Fruit fly (Drosophila melanogaster): ENCODE results near the gene CG15812.

Gene CG15812

dm6 chr3L:3159309-3160194 lies at the start of gene CG15812, which contains the start of gene ND-30:
CG15812 (plus strand) TSS chr3L:3159991.
ND-30 (minus strand) TSS chr3L:3159578.
- TF ChIP-seq CG17801 (GFP tag; optimal IDR thresholded peaks at IDR 0.05; ENCODE audit: partially characterized antibody): no peak

dm6 chr3L:3111127-3111526 lies 48.7 kb upstream of the CG15812 start, which contains the start of gene CG45066:
CG45066 (minus strand) TSS chr3L:3111227.
- no peak for TF ChIP-seq CG17801 (GFP tag; optimal IDR thresholded peaks at IDR 0.05; ENCODE audit: partially characterized antibody)

dm6 chr3L:3114367-3114766 lies 45.4 kb upstream of the CG15812 start, which contains the start of gene CG45067:
CG45067 (minus strand) TSS chr3L:3114467.
- TF ChIP-seq CG17801 (GFP tag; optimal IDR thresholded peaks at IDR 0.05; ENCODE audit: partially characterized antibody): no peak

- no peak for TF ChIP-seq CG17801 (GFP tag; optimal IDR thresholded peaks at IDR 0.05; ENCODE audit: partially characterized antibody)
These were observed 37.9 kb upstream of the CG15812 start for dm6 chr3L:3121769-3122432.

- TF ChIP-seq CG17801 (GFP tag; optimal IDR thresholded peaks at IDR 0.05; ENCODE audit: partially characterized antibody): no peak
These were observed 37.0 kb upstream of the CG15812 start for dm6 chr3L:3122688-3123316.

dm6 chr3L:3124519-3124918 lies 35.3 kb upstream of the CG15812 start:
- no peak for TF ChIP-seq CG17801 (GFP tag; optimal IDR thresholded peaks at IDR 0.05; ENCODE audit: partially characterized antibody)

- no peak for TF ChIP-seq CG17801 (GFP tag; optimal IDR thresholded peaks at IDR 0.05; ENCODE audit: partially characterized antibody)
These were observed 34.7 kb upstream of the CG15812 start for dm6 chr3L:3124939-3125648.

- TF ChIP-seq CG17801 (GFP tag; optimal IDR thresholded peaks at IDR 0.05; ENCODE audit: partially characterized antibody): no peak
These were observed 34.1 kb upstream of the CG15812 start for dm6 chr3L:3125649-3126130.

dm6 chr3L:3126478-3126877 lies 33.3 kb upstream of the CG15812 start:
- TF ChIP-seq CG17801 (GFP tag; optimal IDR thresholded peaks at IDR 0.05; ENCODE audit: partially characterized antibody): no peak

dm6 chr3L:3127544-3127943 lies 32.2 kb upstream of the CG15812 start, which contains the start of gene promL:
promL (minus strand) TSS chr3L:3127724.
- peak; percentile 66 for TF ChIP-seq CG17801 (GFP tag; optimal IDR thresholded peaks at IDR 0.05; ENCODE audit: partially characterized antibody)

- no peak for TF ChIP-seq CG17801 (GFP tag; optimal IDR thresholded peaks at IDR 0.05; ENCODE audit: partially characterized antibody)
These were observed 25.7 kb upstream of the CG15812 start for dm6 chr3L:3134064-3134545.

dm6 chr3L:3141411-3141810 lies 18.4 kb upstream of the CG15812 start:
- no peak for TF ChIP-seq CG17801 (GFP tag; optimal IDR thresholded peaks at IDR 0.05; ENCODE audit: partially characterized antibody)

dm6 chr3L:3142516-3143382 lies 17.0 kb upstream of the CG15812 start:
- TF ChIP-seq CG17801 (GFP tag; optimal IDR thresholded peaks at IDR 0.05; ENCODE audit: partially characterized antibody): no peak

Measured in ovary, adult (tissue).